Fruit fly (Drosophila melanogaster) whole organism, wandering third instar larva: ENCODE data around the gene CG6839.
A peak's percentile ranks its signal among the peaks of the same experiment; 100 is the strongest.

Source experiments
- Abd-B ChIP-seq: fragments of >200 bp; optimal IDR thresholded peaks from 2 replicates; lab custom pipeline; 2017; ENCODE audit warnings: missing biosample characterization, missing genetic modification characterization
- CrebA ChIP-seq: fragments of 200-800 bp; sonication (Bioruptor generic); optimal IDR thresholded peaks from 2 replicates; lab custom pipeline; 2016; ENCODE audit warnings: missing biosample characterization, mild to moderate bottlenecking, missing genetic modification characterization, borderline replicate concordance
- Dfd ChIP-seq: fragments of >200 bp; optimal IDR thresholded peaks from 2 replicates; lab custom pipeline; 2017; ENCODE audit warnings: missing biosample characterization, missing genetic modification characterization
- Dif ChIP-seq: fragments of 200-275, 200-300 bp; sonication (Bioruptor generic); optimal IDR thresholded peaks from 2 replicates; lab custom pipeline; 2018; ENCODE audit warnings: missing biosample characterization, missing genetic modification characterization; ENCODE audit not compliant: partially characterized antibody
- GATAd ChIP-seq: sonication (Bioruptor generic); optimal IDR thresholded peaks from 2 replicates; lab custom pipeline; 2016; ENCODE audit warnings: missing biosample characterization, missing genetic modification characterization
- HLH106 ChIP-seq: fragments of 200-800 bp; optimal IDR thresholded peaks from 3 replicates; lab custom pipeline; 2019; ENCODE audit warnings: missing biosample characterization, mild to moderate bottlenecking, missing genetic modification characterization, moderate library complexity
- Hnf4 ChIP-seq: fragments of 200-800 bp; sonication (Bioruptor generic); optimal IDR thresholded peaks from 2 replicates; lab custom pipeline; 2016; ENCODE audit warnings: missing biosample characterization, mild to moderate bottlenecking, missing genetic modification characterization
- Hr78 ChIP-seq: fragments of >200 bp; optimal IDR thresholded peaks from 2 replicates; lab custom pipeline; 2017; ENCODE audit warnings: missing biosample characterization, missing genetic modification characterization
- Hr83 ChIP-seq: fragments of 200-300 bp; sonication (Bioruptor generic); optimal IDR thresholded peaks from 2 replicates; lab custom pipeline; 2016; ENCODE audit warnings: missing biosample characterization, mild to moderate bottlenecking, missing genetic modification characterization, moderate library complexity; ENCODE audit not compliant: poor library complexity, severe bottlenecking
- Mio ChIP-seq: sonication (Bioruptor generic); optimal IDR thresholded peaks from 2 replicates; lab custom pipeline; 2016; ENCODE audit warnings: missing biosample characterization, missing genetic modification characterization
- Myc ChIP-seq: fragments of >200 bp; optimal IDR thresholded peaks from 2 replicates; lab custom pipeline; 2017
- N ChIP-seq: fragments of >200 bp; optimal IDR thresholded peaks from 2 replicates; lab custom pipeline; 2018; ENCODE audit warnings: missing biosample characterization, missing external identifiers, missing genetic modification characterization
- OdsH ChIP-seq: fragments of 200-800 bp; sonication (Bioruptor generic); optimal IDR thresholded peaks from 2 replicates; lab custom pipeline; 2016; ENCODE audit warnings: missing biosample characterization, mild to moderate bottlenecking, missing genetic modification characterization
- Rel ChIP-seq, 2 experiments: fragments of 200-800 bp; sonication (Bioruptor generic) in 1 of 2; optimal IDR thresholded peaks; 2 replicates in 1 of 2; 3 replicates in 1 of 2; lab custom pipeline; 2016 to 2019; ENCODE audit warnings: mild to moderate bottlenecking in 2 of 2, missing biosample characterization in 2 of 2, missing genetic modification characterization in 2 of 2, moderate library complexity in 1 of 2
- Sp1 ChIP-seq: fragments of 200-800 bp; sonication (Bioruptor generic); optimal IDR thresholded peaks from 3 replicates; lab custom pipeline; 2019; ENCODE audit warnings: missing biosample characterization, mild to moderate bottlenecking, missing genetic modification characterization, moderate library complexity
- Vsx2 ChIP-seq: fragments of 200-300, 225-300 bp; sonication (Bioruptor generic); optimal IDR thresholded peaks from 2 replicates; lab custom pipeline; 2018; ENCODE audit warnings: missing biosample characterization, missing genetic modification characterization; ENCODE audit not compliant: partially characterized antibody
- br ChIP-seq: fragments of 200-800 bp; sonication (Bioruptor generic); optimal IDR thresholded peaks from 2 replicates; lab custom pipeline; 2016; ENCODE audit warnings: missing biosample characterization, missing genetic modification characterization
- brk ChIP-seq: fragments of 200-800 bp; sonication (Bioruptor generic); optimal IDR thresholded peaks from 2 replicates; lab custom pipeline; 2016; ENCODE audit warnings: missing biosample characterization, mild to moderate bottlenecking, missing genetic modification characterization
- dmrt93B ChIP-seq: fragments of 200-800 bp; sonication (Bioruptor generic); optimal IDR thresholded peaks from 2 replicates; lab custom pipeline; 2018; ENCODE audit warnings: missing biosample characterization, mild to moderate bottlenecking, missing genetic modification characterization
- dsf ChIP-seq: sonication (Bioruptor generic); optimal IDR thresholded peaks from 2 replicates; lab custom pipeline; 2016; ENCODE audit warnings: missing biosample characterization, missing genetic modification characterization, borderline replicate concordance
- ey ChIP-seq: fragments of 200-800 bp; sonication (Bioruptor generic); optimal IDR thresholded peaks from 2 replicates; lab custom pipeline; 2016; ENCODE audit warnings: missing biosample characterization, missing genetic modification characterization
- foxo ChIP-seq, 2 experiments: fragments of 200-800 bp; sonication (Bioruptor generic); optimal IDR thresholded peaks; 2 replicates in 1 of 2; 3 replicates in 1 of 2; lab custom pipeline; 2016 to 2017; ENCODE audit warnings: missing biosample characterization in 2 of 2, missing genetic modification characterization in 2 of 2
- fru ChIP-seq: fragments of 200-800 bp; sonication (Bioruptor generic); optimal IDR thresholded peaks from 3 replicates; lab custom pipeline; 2016; ENCODE audit warnings: missing biosample characterization, mild to moderate bottlenecking, missing genetic modification characterization
- h ChIP-seq: fragments of 200-800 bp; sonication (Bioruptor generic); optimal IDR thresholded peaks from 3 replicates; lab custom pipeline; 2016; ENCODE audit warnings: missing biosample characterization, mild to moderate bottlenecking, missing genetic modification characterization
- jim ChIP-seq: fragments of 175-275, 200-325 bp; sonication (Bioruptor generic); optimal IDR thresholded peaks from 2 replicates; lab custom pipeline; 2016; ENCODE audit warnings: missing biosample characterization, mild to moderate bottlenecking, missing genetic modification characterization
- lola ChIP-seq: fragments of >200 bp; optimal IDR thresholded peaks from 2 replicates; lab custom pipeline; 2017; ENCODE audit warnings: missing biosample characterization, missing genetic modification characterization
- pan ChIP-seq: fragments of >200 bp; optimal IDR thresholded peaks from 2 replicates; lab custom pipeline; 2017
- psq ChIP-seq: fragments of 200-800 bp; sonication (Bioruptor generic); optimal IDR thresholded peaks from 3 replicates; lab custom pipeline; 2017; ENCODE audit warnings: missing biosample characterization, mild to moderate bottlenecking, missing genetic modification characterization, moderate library complexity
- rgr ChIP-seq: fragments of 200-800 bp; sonication (Bioruptor generic); optimal IDR thresholded peaks from 3 replicates; lab custom pipeline; 2016; ENCODE audit warnings: missing biosample characterization, mild to moderate bottlenecking, missing genetic modification characterization
- sage ChIP-seq: fragments of 200-800 bp; sonication (Bioruptor generic); optimal IDR thresholded peaks from 2 replicates; lab custom pipeline; 2016; ENCODE audit warnings: missing biosample characterization, mild to moderate bottlenecking, missing genetic modification characterization
- tai ChIP-seq: sonication (Bioruptor generic); optimal IDR thresholded peaks from 2 replicates; lab custom pipeline; 2016; ENCODE audit warnings: missing biosample characterization, missing genetic modification characterization
- usp ChIP-seq: fragments of >200 bp; optimal IDR thresholded peaks from 2 replicates; lab custom pipeline; 2017; ENCODE audit warnings: missing biosample characterization, missing genetic modification characterization
- woc ChIP-seq: sonication (Bioruptor generic); optimal IDR thresholded peaks from 2 replicates; lab custom pipeline; 2016; ENCODE audit warnings: missing biosample characterization, mild to moderate bottlenecking, missing genetic modification characterization

The CG6839 gene

dm6 chr3L:18895079-18895478, 22.3 kb upstream of the CG6839 start:
- no peak for TF ChIP-seq lola (GFP tag; lab: Kevin White, UChicago)
- no peak for TF ChIP-seq foxo (GFP tag; optimal IDR thresholded peaks at IDR 0.05; lab: Kevin White, UChicago)
- TF ChIP-seq rgr = no peak
- no peak for TF ChIP-seq br (GFP tag; lab: Kevin White, UChicago)
- TF ChIP-seq CrebA (GFP tag; lab: Kevin White, UChicago) = peak; percentile 36
- no peak for TF ChIP-seq Abd-B (GFP tag; lab: Kevin White, UChicago)
- peak; percentile 26 for TF ChIP-seq sage (GFP tag; lab: Kevin White, UChicago)
- no peak for TF ChIP-seq N (GFP tag; lab: Kevin White, UChicago)
- TF ChIP-seq fru (GFP tag; lab: Kevin White, UChicago) = no peak
- peak; percentile 44 for TF ChIP-seq Sp1 (GFP tag; lab: Kevin White, UChicago)
- TF ChIP-seq Hnf4 = no peak
- TF ChIP-seq pan (lab: Kevin White, UChicago) = no peak
- TF ChIP-seq Myc (lab: Kevin White, UChicago) = no peak
- TF ChIP-seq psq (GFP tag; lab: Kevin White, UChicago) = no peak
- TF ChIP-seq usp = no peak
- TF ChIP-seq OdsH (GFP tag; lab: Kevin White, UChicago) = no peak
- no peak for TF ChIP-seq Mio (GFP tag; lab: Kevin White, UChicago)
- no peak for TF ChIP-seq GATAd (GFP tag; lab: Kevin White, UChicago)
- TF ChIP-seq HLH106 (tag; lab: Kevin White, UChicago) = no peak
- no peak for TF ChIP-seq Vsx2 (GFP tag; lab: Kevin White, UChicago)
- peak; percentile 15 for TF ChIP-seq h
- no peak for TF ChIP-seq tai (GFP tag; lab: Kevin White, UChicago)
- no peak for TF ChIP-seq Hr78
- peak; percentile 13 for TF ChIP-seq Rel (GFP tag; optimal IDR thresholded peaks at IDR 0.05; lab: Kevin White, UChicago)
- no peak for TF ChIP-seq Rel (tag; optimal IDR thresholded peaks at IDR 0.05; lab: Kevin White, UChicago)
- no peak for TF ChIP-seq dsf (GFP tag; lab: Kevin White, UChicago)
- TF ChIP-seq brk (GFP tag; lab: Kevin White, UChicago) = peak; percentile 43
- no peak for TF ChIP-seq Dif (GFP tag; lab: Kevin White, UChicago)
- no peak for TF ChIP-seq dmrt93B (GFP tag; lab: Kevin White, UChicago)
- TF ChIP-seq woc (GFP tag; lab: Kevin White, UChicago) = no peak
- TF ChIP-seq Dfd (GFP tag; lab: Kevin White, UChicago) = no peak
- TF ChIP-seq, all 38 proteins: peak for 6

DNA sequence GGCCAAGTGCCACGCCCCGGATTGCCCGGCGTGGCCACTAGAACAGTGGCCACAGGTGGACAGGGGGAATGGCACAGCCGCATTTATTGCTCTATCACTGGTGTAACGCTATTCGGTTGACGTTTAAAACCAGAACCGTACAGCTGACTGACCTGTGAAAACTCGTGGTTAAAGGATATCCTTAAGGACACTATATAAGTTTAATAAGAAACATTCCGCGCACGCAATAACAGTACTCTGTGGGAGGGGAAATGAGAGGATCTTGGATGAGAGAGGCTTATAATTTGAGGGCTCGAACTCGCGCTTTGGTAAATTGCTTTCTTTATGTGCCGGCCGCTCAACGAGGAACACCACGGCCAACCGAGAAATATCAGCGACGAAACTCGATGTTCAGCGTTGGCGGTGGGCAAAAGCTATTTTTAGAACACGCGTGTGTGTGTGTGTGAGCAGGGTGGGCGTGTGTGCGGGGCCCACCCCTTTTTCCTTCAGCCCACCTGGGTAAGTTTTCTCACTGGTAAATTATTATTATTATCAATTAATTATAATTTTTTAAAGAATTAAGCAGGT, 21.0 kb upstream of the CG6839 start:
- TF ChIP-seq Sp1 (GFP tag; lab: Kevin White, UChicago) = peak; percentile 41
- TF ChIP-seq jim (GFP tag; lab: Kevin White, UChicago) = no peak
- no peak for TF ChIP-seq Hr83 (GFP tag; lab: Kevin White, UChicago)
- TF ChIP-seq Dfd (GFP tag; lab: Kevin White, UChicago) = no peak
- no peak for TF ChIP-seq usp
- no peak for TF ChIP-seq Dif (GFP tag; lab: Kevin White, UChicago)
- no peak for TF ChIP-seq woc (GFP tag; lab: Kevin White, UChicago)
- TF ChIP-seq Vsx2 (GFP tag; lab: Kevin White, UChicago) = no peak
- TF ChIP-seq ey = no peak
- TF ChIP-seq sage (GFP tag; lab: Kevin White, UChicago) = no peak
- no peak for TF ChIP-seq Abd-B (GFP tag; lab: Kevin White, UChicago)
- TF ChIP-seq br (GFP tag; lab: Kevin White, UChicago) = peak; percentile 12
- no peak for TF ChIP-seq CrebA (GFP tag; lab: Kevin White, UChicago)
- no peak for TF ChIP-seq dsf (GFP tag; lab: Kevin White, UChicago)

- no peak for TF ChIP-seq tai (GFP tag; lab: Kevin White, UChicago)
- no peak for TF ChIP-seq OdsH (GFP tag; lab: Kevin White, UChicago)
- peak; percentile 65 for TF ChIP-seq jim (GFP tag; lab: Kevin White, UChicago)
- TF ChIP-seq usp = no peak
- no peak for TF ChIP-seq Hr78
Measured at dm6 chr3L:18897459-18898085, 19.8 kb upstream of the CG6839 start.
